Fruit fly (Drosophila melanogaster): ENCODE measurements around the gene CG15459.
"Not testable (repeated sequence)": the region's sequence is repeated elsewhere in the genome, so short reads cannot be mapped to it uniquely, and the experiment has no call there.

dm6 chrX:20446071-20446470 is 32.7 kb upstream of the CG15459 start, which contains the start of gene CG42578:
- TF ChIP-seq h, Dfd, ey, woc, foxo, usp, OdsH (GFP tag; optimal IDR thresholded peaks at IDR 0.05): not testable (repeated sequence)

Data from whole organism, wandering third instar larva.